Fruit fly (Drosophila melanogaster): ENCODE data around the gene CG7049.

CG7049 gene

dm6 chr3L:199754-200596, 23.9 kb upstream of the CG7049 start, which contains the start of the genes rno and mri (continued):
- TF ChIP-seq CG8632 (GFP tag; optimal IDR thresholded peaks at IDR 0.05) (peak; percentile 64), CG6854 (GFP tag; optimal IDR thresholded peaks at IDR 0.05) (peak; percentile 39), CG8319 (GFP tag; optimal IDR thresholded peaks at IDR 0.05) (no peak), cyc (GFP tag; optimal IDR thresholded peaks at IDR 0.05) (peak; percentile 32), Hr38 (GFP tag; optimal IDR thresholded peaks at IDR 0.05) (no peak), CG8119 (GFP tag; IDR thresholded peaks at IDR 0.05) (peak; percentile 51; the same call in 1 of the 3 replicates), achi (GFP tag; optimal IDR thresholded peaks at IDR 0.05) (peak; percentile 57), CG31627 (GFP tag; optimal IDR thresholded peaks at IDR 0.05) (peak; percentile 40), esn (GFP tag; optimal IDR thresholded peaks at IDR 0.05) (peak; percentile 58), Smox (GFP tag; optimal IDR thresholded peaks at IDR 0.05) (no peak), Hr39 (GFP tag; optimal IDR thresholded peaks at IDR 0.05) (no peak), CG11902 (GFP tag; optimal IDR thresholded peaks at IDR 0.05) (no peak), CG9139 (GFP tag; optimal IDR thresholded peaks at IDR 0.05) (no peak), Sox15 (GFP tag; optimal IDR thresholded peaks at IDR 0.05) (peak; percentile 56), ss (GFP tag; optimal IDR thresholded peaks at IDR 0.05) (peak in 1 of 2 experiments; percentile 19), CG10631 (GFP tag; optimal IDR thresholded peaks at IDR 0.05) (peak; percentile 77), CG15336 (GFP tag; IDR thresholded peaks at IDR 0.05) (peak; percentile 34; the same call in 1 of the 2 replicates), fd85E (GFP tag; optimal IDR thresholded peaks at IDR 0.05) (no peak), CG10669 (GFP tag; optimal IDR thresholded peaks at IDR 0.05) (no peak), CG16779 (tag; optimal IDR thresholded peaks at IDR 0.05) (no peak), dac (GFP tag; optimal IDR thresholded peaks at IDR 0.05) (no peak), CG6163 (GFP tag; IDR thresholded peaks at IDR 0.05) (peak; percentile 52; the same call in 2 of the 3 replicates), CG6276 (GFP tag; optimal IDR thresholded peaks at IDR 0.05) (no peak), CG34406 (GFP tag; optimal IDR thresholded peaks at IDR 0.05) (peak; percentile 59), svp (GFP tag) (no peak), spab (GFP tag; optimal IDR thresholded peaks at IDR 0.05) (no peak), Eip93F (GFP tag; optimal IDR thresholded peaks at IDR 0.05) (peak; percentile 52), eg (GFP tag; IDR thresholded peaks at IDR 0.05) (peak; percentile 82)

dm6 chr3L:199050-199745, 23.2 kb upstream of the CG7049 start:
- TF ChIP-seq CG3919 (GFP tag; optimal IDR thresholded peaks at IDR 0.05) (no peak), CG11294 (GFP tag; IDR thresholded peaks at IDR 0.05) (no peak), salr (GFP tag; optimal IDR thresholded peaks at IDR 0.05) (peak in 1 of 2 experiments; percentile 24), CG6163 (GFP tag; IDR thresholded peaks at IDR 0.05) (peak; percentile 68), Lpt (GFP tag; optimal IDR thresholded peaks at IDR 0.05) (peak; percentile 36), CG6808 (GFP tag; optimal IDR thresholded peaks at IDR 0.05) (no peak), eg (GFP tag; IDR thresholded peaks at IDR 0.05) (peak; percentile 65), dsx (GFP tag; optimal IDR thresholded peaks at IDR 0.05; ENCODE audit: poor library complexity, severe bottlenecking) (no peak), achi (GFP tag; optimal IDR thresholded peaks at IDR 0.05) (no peak), Gug (GFP tag; IDR thresholded peaks at IDR 0.05) (peak; percentile 33; the same call in 1 of the 2 replicates), CG6854 (GFP tag; optimal IDR thresholded peaks at IDR 0.05) (no peak)

DNA sequence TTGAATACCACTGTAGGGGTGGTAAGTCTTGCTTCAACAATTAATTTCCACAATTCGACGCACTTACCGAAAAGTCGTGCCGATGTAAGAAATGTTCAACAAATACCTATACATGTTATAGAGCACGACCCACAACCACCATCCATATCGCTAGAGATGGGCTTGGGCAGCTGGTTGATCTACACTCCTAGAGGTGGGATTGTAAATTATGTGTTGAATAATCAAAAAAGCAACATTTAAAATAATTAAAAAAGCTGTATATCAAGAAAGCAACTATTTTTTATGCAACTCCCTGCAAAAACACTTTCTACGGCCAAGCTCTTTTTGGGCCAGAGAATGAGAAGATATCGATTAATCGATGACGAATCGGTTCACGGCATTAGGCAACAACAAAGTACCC, 8.2 kb upstream of the CG7049 start, which contains the start of the genes CG34140, Mkp and Mtch:
CG34140 (minus strand) TSS at position 174 of the 400 bp plus-strand sequence.
Mkp (minus strand) TSS at position 290 of the 400 bp plus-strand sequence.
Mtch (plus strand) TSS at position 376 of the 400 bp plus-strand sequence.
- peak; percentile 91 for TF ChIP-seq lz (GFP tag; optimal IDR thresholded peaks at IDR 0.05)
- no peak for TF ChIP-seq spab (GFP tag; optimal IDR thresholded peaks at IDR 0.05)
- TF ChIP-seq CG6854 (GFP tag; optimal IDR thresholded peaks at IDR 0.05) = no peak
- TF ChIP-seq Blimp-1 (GFP tag; optimal IDR thresholded peaks at IDR 0.05) = peak; percentile 36
- TF ChIP-seq CG1621 (tag; optimal IDR thresholded peaks at IDR 0.05) = no peak
- no peak for TF ChIP-seq ss (GFP tag; optimal IDR thresholded peaks at IDR 0.05)
- TF ChIP-seq CG16779 (tag; optimal IDR thresholded peaks at IDR 0.05) = no peak
- TF ChIP-seq Gug (GFP tag; IDR thresholded peaks at IDR 0.05) = peak; percentile 72
- TF ChIP-seq CG3919 (GFP tag; optimal IDR thresholded peaks at IDR 0.05) = no peak
- no peak for TF ChIP-seq achi (GFP tag; optimal IDR thresholded peaks at IDR 0.05)
- no peak for TF ChIP-seq fkh (GFP tag; optimal IDR thresholded peaks at IDR 0.05)
- TF ChIP-seq CG34406 (GFP tag; optimal IDR thresholded peaks at IDR 0.05) = peak; percentile 73
- no peak for TF ChIP-seq CG4318 (GFP tag; optimal IDR thresholded peaks at IDR 0.05)
- TF ChIP-seq fd59A (GFP tag; optimal IDR thresholded peaks at IDR 0.05) = peak; percentile 37
- TF ChIP-seq eg (GFP tag; IDR thresholded peaks at IDR 0.05) = peak; percentile 78
- peak; percentile 98 for TF ChIP-seq svp (GFP tag)
- no peak for TF ChIP-seq CG6808 (GFP tag; optimal IDR thresholded peaks at IDR 0.05)
- TF ChIP-seq Hr39 (GFP tag; optimal IDR thresholded peaks at IDR 0.05) = no peak
- peak; percentile 4 for TF ChIP-seq CG11762 (GFP tag; optimal IDR thresholded peaks at IDR 0.05; ENCODE audit: insufficient read depth)
- TF ChIP-seq topi (GFP tag; optimal IDR thresholded peaks at IDR 0.05) = no peak
- TF ChIP-seq Lpt (GFP tag; optimal IDR thresholded peaks at IDR 0.05) = peak; percentile 50
- TF ChIP-seq Hr4 (GFP tag; optimal IDR thresholded peaks at IDR 0.05) = no peak

Data from whole organism, prepupa.